Fruit fly (Drosophila melanogaster): Measurements from ENCODE around the gene CG5746.

Gene CG5746

dm6 chr3R:24348420-24349190 is at the start of gene CG5746, which contains the start of gene CG6454:
Gene CG5746, minus strand, starts transcription at chr3R:24348791.
Gene CG6454, plus strand, starts transcription at chr3R:24349182.
- peak; percentile 28 for TF ChIP-seq CG17801 (GFP tag; optimal IDR thresholded peaks at IDR 0.05; ENCODE audit: partially characterized antibody)

- peak; percentile 47 for TF ChIP-seq CG17801 (GFP tag; optimal IDR thresholded peaks at IDR 0.05; ENCODE audit: partially characterized antibody)
Measured at dm6 chr3R:24392207-24392939, 43.8 kb upstream of the CG5746 start, which contains the start of gene CG13616. Gene CG13616, plus strand, starts transcription at chr3R:24392889.

dm6 chr3R:24390239-24390638 is 41.6 kb upstream of the CG5746 start, which contains the start of the genes CG5768 and CG13615:
Gene CG5768, minus strand, starts transcription at chr3R:24390339.
Gene CG13615, plus strand, starts transcription at chr3R:24390518.
- TF ChIP-seq CG17801 (GFP tag; optimal IDR thresholded peaks at IDR 0.05; ENCODE audit: partially characterized antibody): no peak

dm6 chr3R:24386434-24386833 is 37.8 kb upstream of the CG5746 start:
- no peak for TF ChIP-seq CG17801 (GFP tag; optimal IDR thresholded peaks at IDR 0.05; ENCODE audit: partially characterized antibody)

- TF ChIP-seq CG17801 (GFP tag; optimal IDR thresholded peaks at IDR 0.05; ENCODE audit: partially characterized antibody): no peak
Measured at dm6 chr3R:24384952-24385351, 36.4 kb upstream of the CG5746 start, which contains the start of gene CG17780. Gene CG17780, minus strand, starts transcription at chr3R:24385052.

dm6 chr3R:24376565-24376964 is 28.0 kb upstream of the CG5746 start, which contains the start of gene CG33342:
Gene CG33342, plus strand, starts transcription at chr3R:24376865.
- TF ChIP-seq CG17801 (GFP tag; optimal IDR thresholded peaks at IDR 0.05; ENCODE audit: partially characterized antibody): no peak

dm6 chr3R:24375561-24375960 is 27.0 kb upstream of the CG5746 start, which contains the start of gene CG17781:
Gene CG17781, minus strand, starts transcription at chr3R:24375661.
- TF ChIP-seq CG17801 (GFP tag; optimal IDR thresholded peaks at IDR 0.05; ENCODE audit: partially characterized antibody): no peak

- TF ChIP-seq CG17801 (GFP tag; optimal IDR thresholded peaks at IDR 0.05; ENCODE audit: partially characterized antibody): no peak
Measured at dm6 chr3R:24372662-24373061, 24.1 kb upstream of the CG5746 start, which contains the start of gene CG17782. Gene CG17782, minus strand, starts transcription at chr3R:24372762.

- TF ChIP-seq CG17801 (GFP tag; optimal IDR thresholded peaks at IDR 0.05; ENCODE audit: partially characterized antibody): no peak
Measured at dm6 chr3R:24369268-24369667, 20.7 kb upstream of the CG5746 start, which contains the start of gene CG13614. Gene CG13614, plus strand, starts transcription at chr3R:24369568.

- TF ChIP-seq CG17801 (GFP tag; optimal IDR thresholded peaks at IDR 0.05; ENCODE audit: partially characterized antibody): no peak
Measured at dm6 chr3R:24368064-24368463, 19.5 kb upstream of the CG5746 start, which contains the start of the genes CG42812 and CG33341. Gene CG42812, minus strand, starts transcription at chr3R:24368164. Gene CG33341, plus strand, starts transcription at chr3R:24368358.

- no peak for TF ChIP-seq CG17801 (GFP tag; optimal IDR thresholded peaks at IDR 0.05; ENCODE audit: partially characterized antibody)
Measured at dm6 chr3R:24367120-24367519, 18.5 kb upstream of the CG5746 start, which contains the start of gene CG42811. Gene CG42811, minus strand, starts transcription at chr3R:24367220.

dm6 chr3R:24364880-24365604 is 16.5 kb upstream of the CG5746 start, which contains the start of the genes CG17784 and CG13613:
Gene CG17784, minus strand, starts transcription at chr3R:24364980.
Gene CG13613, plus strand, starts transcription at chr3R:24365554.
- no peak for TF ChIP-seq CG17801 (GFP tag; optimal IDR thresholded peaks at IDR 0.05; ENCODE audit: partially characterized antibody)

- TF ChIP-seq CG17801 (GFP tag; optimal IDR thresholded peaks at IDR 0.05; ENCODE audit: partially characterized antibody): no peak
Measured at dm6 chr3R:24362838-24363237, 14.2 kb upstream of the CG5746 start, which contains the start of gene CG33340. Gene CG33340, plus strand, starts transcription at chr3R:24363138.

- TF ChIP-seq CG17801 (GFP tag; optimal IDR thresholded peaks at IDR 0.05; ENCODE audit: partially characterized antibody): no peak
Measured at dm6 chr3R:24361583-24361982, 13.0 kb upstream of the CG5746 start, which contains the start of the genes CG5762 and CG33339. Gene CG5762, minus strand, starts transcription at chr3R:24361683. Gene CG33339, plus strand, starts transcription at chr3R:24361847.
